Worm (Caenorhabditis elegans) whole organism, late embryonic: Measurements from ENCODE around the gene piit-1.
A peak's percentile ranks its signal among the peaks of the same experiment; 100 is the strongest.

Experiments used
- C08G9.2 ChIP-seq: sonication (generic microtip); optimal IDR thresholded peaks from 2 replicates; lab custom pipeline; 2016; ENCODE audit warnings: mild to moderate bottlenecking, missing genetic modification characterization, moderate library complexity, missing compliant biosample characterization
- T23F11.4 ChIP-seq: fragments of 200-800 bp; sonication (Bioruptor generic); optimal IDR thresholded peaks from 2 replicates; lab custom pipeline; 2018; ENCODE audit warnings: mild to moderate bottlenecking, missing genetic modification characterization, missing compliant biosample characterization
- Y22D7AL.16 ChIP-seq: sonication (generic microtip); optimal IDR thresholded peaks from 2 replicates; lab custom pipeline; 2016; ENCODE audit warnings: missing genetic modification characterization, missing compliant biosample characterization
- ahr-1 ChIP-seq: sonication (generic microtip); optimal IDR thresholded peaks from 2 replicates; lab custom pipeline; 2016; ENCODE audit warnings: missing genetic modification characterization, missing compliant biosample characterization
- ceh-14 ChIP-seq: sonication (generic microtip); optimal IDR thresholded peaks from 2 replicates; lab custom pipeline; 2016; ENCODE audit warnings: missing genotype, missing genetic modification characterization, missing compliant biosample characterization
- ceh-2 ChIP-seq: sonication (generic microtip); optimal IDR thresholded peaks from 2 replicates; lab custom pipeline; 2016; ENCODE audit warnings: missing genotype, missing genetic modification characterization, missing compliant biosample characterization
- ceh-30 ChIP-seq: fragments of 150-350 bp; optimal IDR thresholded peaks from 2 replicates; lab custom pipeline; 2014; ENCODE audit warnings: missing biosample characterization, missing genetic modification characterization
- ceh-31 ChIP-seq: sonication (generic microtip); optimal IDR thresholded peaks from 2 replicates; lab custom pipeline; 2016; ENCODE audit warnings: missing genetic modification characterization, missing compliant biosample characterization
- ceh-6 ChIP-seq: fragments of 200-800 bp; sonication (Bioruptor generic); optimal IDR thresholded peaks from 2 replicates; lab custom pipeline; 2018; ENCODE audit warnings: mild to moderate bottlenecking, missing genetic modification characterization, missing compliant biosample characterization
- che-1 ChIP-seq: sonication (generic microtip); optimal IDR thresholded peaks from 2 replicates; lab custom pipeline; 2016; ENCODE audit warnings: mild to moderate bottlenecking, missing genetic modification characterization, missing compliant biosample characterization
- dve-1 ChIP-seq: sonication (generic microtip); optimal IDR thresholded peaks from 2 replicates; lab custom pipeline; 2017; ENCODE audit warnings: antibody characterized with exemption, mild to moderate bottlenecking, missing genetic modification characterization, missing compliant biosample characterization
- elt-2 ChIP-seq: sonication (generic microtip); optimal IDR thresholded peaks from 2 replicates; lab custom pipeline; 2016; ENCODE audit warnings: missing genetic modification reagents, missing genetic modification characterization, missing compliant biosample characterization
- fkh-10 ChIP-seq: fragments of 150-350 bp; optimal IDR thresholded peaks from 2 replicates; lab custom pipeline; 2014; ENCODE audit warnings: missing biosample characterization, missing genetic modification reagents, missing genetic modification characterization
- fkh-6 ChIP-seq: sonication (generic microtip); optimal IDR thresholded peaks from 2 replicates; lab custom pipeline; 2016; ENCODE audit warnings: missing genetic modification characterization, missing compliant biosample characterization
- gmeb-2 ChIP-seq: sonication (generic microtip); optimal IDR thresholded peaks from 2 replicates; lab custom pipeline; 2016; ENCODE audit warnings: missing genetic modification characterization, inconsistent platforms, missing compliant biosample characterization
- hlh-30 ChIP-seq: sonication (generic microtip); optimal IDR thresholded peaks from 2 replicates; lab custom pipeline; 2017; ENCODE audit warnings: antibody characterized with exemption, missing genetic modification characterization, missing compliant biosample characterization; ENCODE audit not compliant: insufficient read depth
- hlh-8 ChIP-seq: sonication (generic microtip); optimal IDR thresholded peaks from 2 replicates; lab custom pipeline; 2016; ENCODE audit warnings: missing genotype, missing genetic modification characterization, missing compliant biosample characterization
- mec-3 ChIP-seq: sonication (generic microtip); optimal IDR thresholded peaks from 2 replicates; lab custom pipeline; 2016; ENCODE audit warnings: borderline replicate concordance, missing genetic modification characterization, missing compliant biosample characterization
- nhr-11 ChIP-seq: fragments of 150-350 bp; optimal IDR thresholded peaks from 2 replicates; lab custom pipeline; 2014; ENCODE audit warnings: missing biosample characterization, missing genetic modification characterization
- pag-3 ChIP-seq: sonication (generic microtip); optimal IDR thresholded peaks from 2 replicates; lab custom pipeline; 2016; ENCODE audit warnings: missing compliant biosample characterization, missing genetic modification characterization, borderline replicate concordance
- pha-4 ChIP-seq: fragments of 150-350 bp; optimal IDR thresholded peaks from 2 replicates; lab custom pipeline; 2018; ENCODE audit warnings: missing biosample characterization, missing genetic modification reagents, missing genetic modification characterization
- pros-1 ChIP-seq: fragments of 150-350 bp; optimal IDR thresholded peaks from 2 replicates; lab custom pipeline; 2014; ENCODE audit warnings: missing biosample characterization, missing genetic modification reagents, missing genetic modification characterization
- ref-2 ChIP-seq: sonication (generic microtip); optimal IDR thresholded peaks from 2 replicates; lab custom pipeline; 2016; ENCODE audit warnings: missing genetic modification characterization, missing compliant biosample characterization
- rnt-1 ChIP-seq: sonication (generic microtip); optimal IDR thresholded peaks from 2 replicates; lab custom pipeline; 2016; ENCODE audit warnings: missing genetic modification characterization, missing compliant biosample characterization
- sox-2 ChIP-seq: fragments of 200-800 bp; sonication (Bioruptor generic); IDR thresholded peaks from 2 replicates; pipeline ENCODE4 v1.3.6; 2022; ENCODE audit warnings: missing genetic modification reagents, missing genetic modification characterization, missing compliant biosample characterization
- sox-4 ChIP-seq: sonication (generic microtip); optimal IDR thresholded peaks from 2 replicates; lab custom pipeline; 2017; ENCODE audit warnings: mild to moderate bottlenecking, missing genetic modification characterization, inconsistent platforms, missing compliant biosample characterization
- tbx-2 ChIP-seq: sonication (generic microtip); optimal IDR thresholded peaks from 2 replicates; lab custom pipeline; 2016; ENCODE audit warnings: missing genetic modification characterization, missing compliant biosample characterization
- tbx-7 ChIP-seq: sonication (generic microtip); optimal IDR thresholded peaks from 2 replicates; lab custom pipeline; 2016; ENCODE audit warnings: missing genotype, missing genetic modification characterization, missing compliant biosample characterization
- ttx-3 ChIP-seq: sonication (generic microtip); optimal IDR thresholded peaks from 2 replicates; lab custom pipeline; 2016; ENCODE audit warnings: missing genetic modification reagents, missing genetic modification characterization, missing compliant biosample characterization
- unc-42 ChIP-seq: sonication (generic microtip); optimal IDR thresholded peaks from 2 replicates; lab custom pipeline; 2016; ENCODE audit warnings: missing genotype, missing genetic modification characterization, missing compliant biosample characterization
- unc-55 ChIP-seq: sonication (generic microtip); optimal IDR thresholded peaks from 2 replicates; lab custom pipeline; 2017; ENCODE audit warnings: missing biosample characterization, missing genetic modification reagents, missing genetic modification characterization
- unc-86 ChIP-seq: sonication (generic microtip); optimal IDR thresholded peaks from 2 replicates; lab custom pipeline; 2016; ENCODE audit warnings: missing genetic modification characterization, missing compliant biosample characterization

The piit-1 gene

ce11 chrV:11572803-11573490 lies 37.0 kb downstream of the piit-1 start, which contains the start of the genes H12C20.7 and nhr-68:
Gene H12C20.7 (minus strand): TSS chrV:11572990.
Gene nhr-68 (plus strand): TSS chrV:11573440.
- TF ChIP-seq mec-3 (tag; lab: Kevin White, UChicago): no peak
- no peak for TF ChIP-seq hlh-30 (tag; lab: Kevin White, UChicago)
- peak; percentile 96 for TF ChIP-seq elt-2 (tag; lab: Kevin White, UChicago)
- TF ChIP-seq dve-1 (tag; lab: Kevin White, UChicago): peak; percentile 64

ce11 chrV:11570169-11570651 lies 39.7 kb downstream of the piit-1 start, which contains the start of the genes nhr-101 and pms-2:
Gene nhr-101 (plus strand): TSS chrV:11570476.
Gene pms-2 (minus strand): TSS chrV:11570601.
- TF ChIP-seq ahr-1 (tag; lab: Kevin White, UChicago) (no peak), pha-4 (no peak), ceh-31 (no peak), T23F11.4 (GFP tag; lab: Kevin White, UChicago) (no peak), hlh-8 (tag; lab: Kevin White, UChicago) (no peak), sox-4 (tag; lab: Kevin White, UChicago) (no peak), unc-55 (GFP tag; lab: Kevin White, UChicago) (no peak), fkh-6 (tag; lab: Kevin White, UChicago) (no peak), fkh-10 (GFP tag; lab: Kevin White, UChicago) (no peak), gmeb-2 (tag; lab: Kevin White, UChicago) (no peak), tbx-7 (tag; lab: Kevin White, UChicago) (no peak), nhr-11 (tag; lab: Kevin White, UChicago) (no peak), ceh-14 (tag; lab: Kevin White, UChicago) (no peak), ref-2 (tag; lab: Kevin White, UChicago) (no peak), pros-1 (tag; lab: Kevin White, UChicago) (no peak), dve-1 (tag; lab: Kevin White, UChicago) (no peak), sox-2 (GFP tag; lab: Robert Waterston, UW) (no peak), ceh-30 (tag; lab: Kevin White, UChicago) (no peak), unc-42 (tag; lab: Kevin White, UChicago) (no peak)

- TF ChIP-seq rnt-1 (tag; lab: Kevin White, UChicago): no peak
- no peak for TF ChIP-seq fkh-6 (tag; lab: Kevin White, UChicago)
- no peak for TF ChIP-seq nhr-11 (tag; lab: Kevin White, UChicago)
- TF ChIP-seq unc-86 (tag; lab: Kevin White, UChicago): no peak
- no peak for TF ChIP-seq ttx-3 (tag; lab: Kevin White, UChicago)
- no peak for TF ChIP-seq pag-3 (tag; lab: Kevin White, UChicago)
- no peak for TF ChIP-seq che-1 (tag; lab: Kevin White, UChicago)
- TF ChIP-seq ceh-6 (GFP tag; lab: Kevin White, UChicago): no peak
- TF ChIP-seq Y22D7AL.16 (tag; lab: Kevin White, UChicago): no peak
- no peak for TF ChIP-seq ceh-2 (tag; lab: Kevin White, UChicago)
Measured at ce11 chrV:11564573-11564972, 45.4 kb downstream of the piit-1 start, which contains the start of gene srx-87. Gene srx-87 (plus strand): TSS chrV:11564873.

- TF ChIP-seq tbx-2 (no peak), pag-3 (tag; lab: Kevin White, UChicago) (no peak), sox-2 (GFP tag; lab: Robert Waterston, UW) (no peak), C08G9.2 (no peak), gmeb-2 (tag; lab: Kevin White, UChicago) (no peak)
Measured at ce11 chrV:11562643-11563042, 47.3 kb downstream of the piit-1 start, which contains the start of gene srx-86. Gene srx-86 (plus strand): TSS chrV:11562943.
